Worm (Caenorhabditis elegans) whole organism, mixed stage, embryonic: ENCODE data around the gene srx-34.

Source experiments
- M03D4.4 ChIP-seq: sonication (generic microtip); optimal IDR thresholded peaks from 2 replicates; lab custom pipeline; 2017; ENCODE audit warnings: mild to moderate bottlenecking, missing genetic modification characterization, missing compliant biosample characterization
- blmp-1 ChIP-seq: fragments of 150-350 bp; optimal IDR thresholded peaks from 2 replicates; lab custom pipeline; 2014; ENCODE audit warnings: missing biosample characterization, missing genetic modification characterization
- ceh-39 ChIP-seq: fragments of 150-350 bp; optimal IDR thresholded peaks from 2 replicates; lab custom pipeline; 2014; ENCODE audit warnings: missing biosample characterization, missing genetic modification characterization
- ceh-43 ChIP-seq: fragments of 200-800 bp; sonication (Bioruptor generic); optimal IDR thresholded peaks from 2 replicates; lab custom pipeline; 2018; ENCODE audit warnings: mild to moderate bottlenecking, missing genetic modification characterization, moderate library complexity, missing compliant biosample characterization
- ceh-83 ChIP-seq: fragments of 200-800 bp; sonication (Bioruptor generic); optimal IDR thresholded peaks from 2 replicates; lab custom pipeline; 2018; ENCODE audit warnings: mild to moderate bottlenecking, missing genetic modification characterization, missing compliant biosample characterization
- ces-1 ChIP-seq: fragments of 150-350 bp; optimal IDR thresholded peaks from 2 replicates; lab custom pipeline; 2014; ENCODE audit warnings: missing biosample characterization, missing genetic modification reagents, missing genetic modification characterization
- drap-1 ChIP-seq: fragments of 200-800 bp; sonication (Bioruptor generic); optimal IDR thresholded peaks from 3 replicates; lab custom pipeline; 2018; ENCODE audit warnings: mild to moderate bottlenecking, missing genetic modification characterization, missing compliant biosample characterization
- elt-3 ChIP-seq: fragments of 150-350 bp; optimal IDR thresholded peaks from 2 replicates; lab custom pipeline; 2014; ENCODE audit warnings: missing biosample characterization, missing genetic modification characterization
- ham-2 ChIP-seq: fragments of 200-800 bp; sonication (Bioruptor generic); optimal IDR thresholded peaks from 2 replicates; lab custom pipeline; 2018; ENCODE audit warnings: mild to moderate bottlenecking, missing genetic modification characterization, missing compliant biosample characterization
- hlh-1 ChIP-seq: fragments of 150-350 bp; optimal IDR thresholded peaks from 2 replicates; lab custom pipeline; 2014; ENCODE audit warnings: missing biosample characterization, missing genetic modification reagents, missing genetic modification characterization
- lin-13 ChIP-seq: fragments of 150-350 bp; optimal IDR thresholded peaks from 2 replicates; lab custom pipeline; 2014; ENCODE audit warnings: missing biosample characterization, missing genetic modification characterization
- lin-32 ChIP-seq: fragments of 200-800 bp; sonication (Bioruptor generic); optimal IDR thresholded peaks from 2 replicates; lab custom pipeline; 2018; ENCODE audit warnings: mild to moderate bottlenecking, missing genetic modification characterization, missing compliant biosample characterization
- lsy-2 ChIP-seq: fragments of 150-350 bp; optimal IDR thresholded peaks from 2 replicates; lab custom pipeline; 2014; ENCODE audit warnings: missing biosample characterization, missing genetic modification characterization
- mab-5 ChIP-seq: fragments of 150-350 bp; optimal IDR thresholded peaks from 2 replicates; lab custom pipeline; 2014; ENCODE audit warnings: missing biosample characterization, missing genetic modification characterization
- mep-1 ChIP-seq: fragments of 150-350 bp; optimal IDR thresholded peaks from 2 replicates; lab custom pipeline; 2017; ENCODE audit warnings: missing biosample characterization, missing genetic modification reagents, missing genetic modification characterization, inconsistent platforms
- mls-2 ChIP-seq: sonication (generic microtip); optimal IDR thresholded peaks from 2 replicates; lab custom pipeline; 2016; ENCODE audit warnings: mild to moderate bottlenecking, missing genetic modification characterization, moderate library complexity, missing compliant biosample characterization
- nhr-2 ChIP-seq: fragments of 150-350 bp; optimal IDR thresholded peaks from 2 replicates; lab custom pipeline; 2014; ENCODE audit warnings: missing biosample characterization, missing genetic modification characterization
- nhr-28 ChIP-seq: fragments of 150-350 bp; optimal IDR thresholded peaks from 2 replicates; lab custom pipeline; 2014; ENCODE audit warnings: missing biosample characterization, missing genetic modification characterization
- nhr-76 ChIP-seq: sonication (generic microtip); optimal IDR thresholded peaks from 2 replicates; lab custom pipeline; 2017; ENCODE audit warnings: missing biosample characterization, missing genetic modification characterization
- pha-4 ChIP-seq: fragments of 150-350 bp; optimal IDR thresholded peaks from 2 replicates; lab custom pipeline; 2018; ENCODE audit warnings: missing biosample characterization, missing genetic modification reagents, missing genetic modification characterization
- sem-2 ChIP-seq: fragments of 200-800 bp; sonication (Bioruptor generic); optimal IDR thresholded peaks from 2 replicates; lab custom pipeline; 2018; ENCODE audit warnings: mild to moderate bottlenecking, missing genetic modification characterization, missing compliant biosample characterization
- sptf-1 ChIP-seq: sonication (generic microtip); optimal IDR thresholded peaks from 2 replicates; lab custom pipeline; 2017; ENCODE audit warnings: mild to moderate bottlenecking, missing genetic modification characterization, moderate library complexity, missing compliant biosample characterization
- tbx-8 ChIP-seq: fragments of 200-800 bp; sonication (Bioruptor generic); optimal IDR thresholded peaks from 2 replicates; lab custom pipeline; 2018; ENCODE audit warnings: mild to moderate bottlenecking, missing genetic modification characterization, moderate library complexity, missing compliant biosample characterization
- unc-120 ChIP-seq: sonication (generic microtip); optimal IDR thresholded peaks from 2 replicates; lab custom pipeline; 2017; ENCODE audit warnings: missing genetic modification characterization, missing compliant biosample characterization; ENCODE audit not compliant: poor library complexity, severe bottlenecking
- unc-39 ChIP-seq: fragments of 150-350 bp; optimal IDR thresholded peaks from 2 replicates; lab custom pipeline; 2014; ENCODE audit warnings: missing biosample characterization, missing genetic modification characterization
- unc-62 ChIP-seq: fragments of 150-350 bp; optimal IDR thresholded peaks from 2 replicates; lab custom pipeline; 2014; ENCODE audit warnings: missing biosample characterization, missing genetic modification reagents, missing genetic modification characterization
- ztf-11 ChIP-seq: fragments of 150-350 bp; optimal IDR thresholded peaks from 2 replicates; lab custom pipeline; 2014; ENCODE audit warnings: missing biosample characterization, missing genetic modification characterization

Gene srx-34

DNA sequence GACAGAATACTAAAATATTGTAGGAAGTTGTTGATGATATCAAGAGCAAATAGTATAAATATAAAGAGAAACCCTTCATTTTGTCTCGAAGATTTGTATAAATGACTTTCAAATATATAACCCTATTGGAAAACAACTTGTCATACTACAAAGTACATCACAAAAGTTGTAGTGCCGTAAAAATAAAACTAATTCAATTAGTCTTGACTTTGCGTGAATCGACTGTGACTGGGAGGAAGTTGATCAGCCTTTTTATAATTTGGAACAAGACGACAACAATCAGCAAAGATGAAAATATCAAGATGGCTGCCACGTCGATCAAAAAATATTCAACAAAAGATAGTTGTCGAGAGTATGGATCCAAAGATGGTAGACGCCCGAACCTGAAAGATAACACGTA is 21.8 kb upstream of the srx-34 start, which contains the start of gene ugt-40:
Gene ugt-40, minus strand, starts transcription at position 101 of the 400 bp plus-strand sequence.
- TF ChIP-seq sem-2 (GFP tag; lab: Kevin White, UChicago) (no peak), M03D4.4 (tag; lab: Kevin White, UChicago) (no peak), sptf-1 (no peak)

DNA sequence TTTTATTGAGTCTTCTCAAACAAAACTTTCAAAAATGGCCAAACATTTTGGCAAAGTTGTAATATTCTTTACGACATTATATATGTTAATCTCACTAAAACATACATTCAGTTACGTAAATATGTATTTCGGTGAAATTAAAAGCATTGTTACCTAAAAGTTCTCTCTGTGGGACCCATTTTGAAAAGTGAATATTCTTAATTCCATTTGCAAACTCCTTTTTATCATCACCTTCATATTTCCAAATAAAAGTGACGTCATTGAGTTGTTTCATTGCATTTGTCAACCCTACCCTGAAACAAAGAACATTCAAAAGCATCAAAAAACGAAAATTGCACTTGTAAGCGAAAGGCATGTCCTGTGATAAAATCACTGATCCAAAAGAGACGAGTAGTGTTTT is 20.3 kb upstream of the srx-34 start:
- no peak for TF ChIP-seq lin-32 (GFP tag; lab: Kevin White, UChicago)
- no peak for TF ChIP-seq blmp-1 (tag; lab: Kevin White, UChicago)

DNA sequence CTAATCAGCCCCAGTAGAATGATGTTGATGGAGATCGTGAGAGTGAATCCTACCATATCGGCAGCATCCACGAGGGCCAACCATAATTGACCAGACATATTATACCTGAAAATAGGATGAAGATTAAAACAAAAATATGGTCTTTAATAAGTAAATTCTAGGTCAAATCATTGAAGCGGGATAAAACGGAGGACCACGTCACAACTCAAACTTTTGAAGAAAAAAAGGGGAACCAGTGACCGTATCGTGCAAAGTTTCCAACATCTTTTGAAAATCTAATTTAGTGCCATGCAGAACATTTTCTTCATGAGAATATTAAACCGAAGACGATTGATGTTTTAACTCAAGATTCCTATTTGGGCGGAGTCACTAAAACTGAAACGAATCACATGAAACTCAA is 18.3 kb upstream of the srx-34 start, which contains the start of gene str-112:
Gene str-112, minus strand, starts transcription at position 101 of the 400 bp plus-strand sequence.
- TF ChIP-seq drap-1 (GFP tag; lab: Kevin White, UChicago): no peak
- TF ChIP-seq pha-4 (tag; lab: Kevin White, UChicago): no peak
- no peak for TF ChIP-seq M03D4.4 (tag; lab: Kevin White, UChicago)
- TF ChIP-seq, all 35 proteins: peak for 0

DNA sequence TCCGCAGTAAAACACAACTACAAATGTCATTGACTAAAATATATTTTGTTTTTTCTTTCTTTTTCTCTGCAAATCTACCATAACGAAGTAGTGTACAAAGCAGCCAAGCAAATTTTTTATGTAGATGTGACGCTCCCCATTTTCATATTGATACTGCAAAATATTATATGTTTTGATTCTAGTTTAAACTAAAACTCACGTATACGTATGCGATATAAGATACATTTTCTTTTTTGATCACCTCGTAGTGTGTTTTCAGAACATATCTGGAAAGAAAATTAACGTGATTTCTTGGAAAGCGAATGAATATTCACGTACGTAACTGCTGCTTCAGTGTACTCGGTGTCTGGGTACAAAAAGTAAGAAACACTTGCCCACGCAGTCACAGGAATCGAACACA is 16.8 kb upstream of the srx-34 start:
- TF ChIP-seq lin-13 (tag; lab: Kevin White, UChicago) (no peak), hlh-1 (tag; lab: Kevin White, UChicago) (no peak), ztf-11 (tag; lab: Kevin White, UChicago) (no peak), mab-5 (tag; lab: Kevin White, UChicago) (no peak), elt-3 (tag; lab: Kevin White, UChicago) (no peak), mep-1 (tag; lab: Kevin White, UChicago) (no peak), unc-120 (tag; lab: Kevin White, UChicago) (no peak), nhr-76 (tag; lab: Kevin White, UChicago) (no peak), lsy-2 (tag; lab: Kevin White, UChicago) (no peak), nhr-2 (tag; lab: Kevin White, UChicago) (no peak), blmp-1 (tag; lab: Kevin White, UChicago) (no peak), tbx-8 (GFP tag; lab: Kevin White, UChicago) (no peak), sptf-1 (no peak), ceh-83 (no peak), M03D4.4 (tag; lab: Kevin White, UChicago) (no peak), sem-2 (GFP tag; lab: Kevin White, UChicago) (no peak), unc-62 (GFP tag; lab: Kevin White, UChicago) (no peak), ceh-43 (GFP tag; lab: Kevin White, UChicago) (no peak), lin-32 (GFP tag; lab: Kevin White, UChicago) (no peak), ceh-39 (no peak)

DNA sequence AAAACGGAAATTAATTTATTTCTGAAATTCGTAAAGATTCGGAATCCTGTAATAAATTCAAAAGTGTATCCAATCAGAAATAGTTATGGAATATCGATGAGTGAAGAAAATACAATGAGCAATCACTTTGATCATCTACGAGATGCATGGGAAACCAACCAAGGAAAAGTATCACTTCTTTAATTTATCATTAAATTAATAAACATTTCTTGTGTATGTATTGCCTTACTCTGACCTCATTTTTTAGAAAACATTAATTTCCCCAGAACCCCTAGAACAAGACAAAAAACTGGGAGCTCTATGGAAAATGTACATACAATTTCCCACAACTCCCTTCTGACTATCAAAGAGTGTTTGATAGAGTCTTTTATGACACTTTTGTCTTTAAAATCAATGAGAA is 13.9 kb upstream of the srx-34 start, which contains the start of gene F10D2.16:
Gene F10D2.16, plus strand, starts transcription at position 301 of the 400 bp plus-strand sequence.
- TF ChIP-seq mls-2 (tag; lab: Kevin White, UChicago) (no peak), ces-1 (no peak), unc-39 (tag; lab: Kevin White, UChicago) (no peak), lin-13 (tag; lab: Kevin White, UChicago) (no peak), M03D4.4 (tag; lab: Kevin White, UChicago) (no peak), elt-3 (tag; lab: Kevin White, UChicago) (no peak)

DNA sequence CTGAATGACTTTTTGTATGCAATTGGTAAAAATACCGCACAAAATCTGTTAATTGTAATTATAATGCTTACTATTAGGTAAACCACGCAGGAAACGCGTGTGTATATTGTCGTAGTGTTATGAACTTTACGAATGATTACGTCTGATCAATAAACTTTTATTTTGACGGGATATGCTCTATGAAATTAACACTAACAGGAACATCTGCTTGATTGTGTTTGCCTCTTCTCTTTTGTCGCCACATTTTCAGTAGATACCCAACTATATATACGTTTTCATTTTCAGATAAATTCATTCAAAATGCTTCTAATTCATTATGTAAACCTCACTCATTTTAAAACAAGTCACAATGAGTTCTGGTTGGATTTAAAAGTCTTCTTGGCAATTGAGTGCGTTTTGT is 12.2 kb upstream of the srx-34 start, which contains the start of gene sre-10:
Gene sre-10, plus strand, starts transcription at position 301 of the 400 bp plus-strand sequence.
- TF ChIP-seq sem-2 (GFP tag; lab: Kevin White, UChicago) (no peak), hlh-1 (tag; lab: Kevin White, UChicago) (no peak), M03D4.4 (tag; lab: Kevin White, UChicago) (no peak)

DNA sequence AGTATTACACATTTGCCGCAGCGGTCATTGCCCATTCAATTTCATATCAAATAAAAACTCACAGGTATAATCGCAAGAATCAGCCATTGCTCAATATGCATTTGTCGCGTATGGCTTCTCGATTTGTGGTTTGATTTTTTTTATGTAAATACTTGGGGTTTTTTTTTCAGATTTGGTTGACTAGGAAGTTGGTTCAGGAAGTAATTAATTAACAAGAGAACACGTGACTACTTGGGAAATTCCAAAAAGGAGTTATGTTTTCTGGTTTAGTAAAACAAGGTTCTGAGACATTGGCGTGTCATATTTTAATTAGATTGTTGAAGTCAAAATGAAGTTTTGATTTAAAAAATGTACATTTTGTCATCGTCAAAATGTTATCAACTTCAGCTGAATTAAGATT is 10.9 kb upstream of the srx-34 start, which contains the start of gene srx-36:
Gene srx-36, minus strand, starts transcription at position 101 of the 400 bp plus-strand sequence.
- TF ChIP-seq pha-4 (tag; lab: Kevin White, UChicago) (no peak), tbx-8 (GFP tag; lab: Kevin White, UChicago) (no peak), ceh-83 (no peak), nhr-28 (tag; lab: Kevin White, UChicago) (no peak), lin-13 (tag; lab: Kevin White, UChicago) (no peak), sptf-1 (no peak), ham-2 (GFP tag; lab: Kevin White, UChicago) (no peak), mab-5 (tag; lab: Kevin White, UChicago) (no peak), unc-120 (tag; lab: Kevin White, UChicago) (no peak)
